Fruit fly (Drosophila melanogaster): Measurements from ENCODE around the gene Cpr72Ec.
A peak's percentile ranks its signal among the peaks of the same experiment; 100 is the strongest.

Gene Cpr72Ec

dm6 chr3L:16411566-16411965, 44.4 kb upstream of the Cpr72Ec start, which contains the start of gene fax (continued):
- TF ChIP-seq Asciz (GFP tag; optimal IDR thresholded peaks at IDR 0.05) (peak; percentile 17), Opbp (GFP tag; IDR thresholded peaks at IDR 0.05; ENCODE audit: partially characterized antibody) (peak; percentile 71), fd102C (GFP tag; optimal IDR thresholded peaks at IDR 0.05) (peak; percentile 25), MESR4 (GFP tag; optimal IDR thresholded peaks at IDR 0.05) (peak; percentile 74), Max (GFP tag; optimal IDR thresholded peaks at IDR 0.05) (no peak), Neu2 (GFP tag; optimal IDR thresholded peaks at IDR 0.05; ENCODE audit: borderline replicate concordance) (no peak), CG1233 (GFP tag; optimal IDR thresholded peaks at IDR 0.05) (peak; percentile 0), CG4820 (GFP tag; optimal IDR thresholded peaks at IDR 0.05) (no peak), Pdp1 (GFP tag; optimal IDR thresholded peaks at IDR 0.05) (peak in 1 of 2 experiments; percentile 35), corto (GFP tag; optimal IDR thresholded peaks at IDR 0.05) (no peak), Optix (GFP tag; IDR thresholded peaks at IDR 0.05) (no peak), Poxn (GFP tag; IDR thresholded peaks at IDR 0.05) (no peak), CG8290 (GFP tag; optimal IDR thresholded peaks at IDR 0.05) (peak; percentile 52), CG8290 (tag; optimal IDR thresholded peaks at IDR 0.05) (peak; percentile 71 to 78), onecut (GFP tag; IDR thresholded peaks at IDR 0.05) (peak; percentile 33; the same call in 1 of the 2 replicates), CG4854 (GFP tag; optimal IDR thresholded peaks at IDR 0.05) (peak; percentile 9), en (GFP tag; optimal IDR thresholded peaks at IDR 0.05) (no peak), Dll (GFP tag; IDR thresholded peaks at IDR 0.05; ENCODE audit: partially characterized antibody) (peak; percentile 23; the same call in 2 of the 4 replicates), crol (GFP tag; IDR thresholded peaks at IDR 0.05) (no peak), CG13894 (tag; optimal IDR thresholded peaks at IDR 0.05) (peak; percentile 19), CG32772 (GFP tag; IDR thresholded peaks at IDR 0.05) (no peak), CG3281 (GFP tag; optimal IDR thresholded peaks at IDR 0.05) (no peak), ap (GFP tag; IDR thresholded peaks at IDR 0.05) (no peak), ac (GFP tag; optimal IDR thresholded peaks at IDR 0.05) (peak; percentile 51), seq (GFP tag; IDR thresholded peaks at IDR 0.05) (peak; percentile 17; the same call in 1 of the 2 replicates), CG18262 (tag; optimal IDR thresholded peaks at IDR 0.05) (peak; percentile 4), CG14441 (GFP tag; IDR thresholded peaks at IDR 0.05) (no peak), eve (GFP tag; optimal IDR thresholded peaks at IDR 0.05) (no peak), chm (GFP tag; IDR thresholded peaks at IDR 0.05) (peak; percentile 78), Hey (tag; optimal IDR thresholded peaks at IDR 0.05) (no peak), CG7987 (GFP tag; optimal IDR thresholded peaks at IDR 0.05) (peak; percentile 69), Lhr (GFP tag; optimal IDR thresholded peaks at IDR 0.05) (peak; percentile 72), Rx (GFP tag; IDR thresholded peaks at IDR 0.05) (no peak), Scr (GFP tag; IDR thresholded peaks at IDR 0.05; ENCODE audit: partially characterized antibody) (no peak), Bteb2 (GFP tag; optimal IDR thresholded peaks at IDR 0.05) (no peak), Lim3 (GFP tag; IDR thresholded peaks at IDR 0.05) (no peak), pan (optimal IDR thresholded peaks at IDR 0.05) (no peak), pan (GFP tag; optimal IDR thresholded peaks at IDR 0.05 in 1 of 2, IDR thresholded peaks at IDR 0.05 in 1 of 2) (no peak), CG7271 (tag; optimal IDR thresholded peaks at IDR 0.05) (peak; percentile 43), CG11504 (tag; optimal IDR thresholded peaks at IDR 0.05) (no peak), kah (GFP tag; optimal IDR thresholded peaks at IDR 0.05) (peak; percentile 10), CG6683 (GFP tag; optimal IDR thresholded peaks at IDR 0.05) (no peak), CG9817 (tag; optimal IDR thresholded peaks at IDR 0.05) (no peak), stwl (tag; optimal IDR thresholded peaks at IDR 0.05) (peak; percentile 63), Med (GFP tag) (peak; percentile 92), CG10209 (GFP tag; optimal IDR thresholded peaks at IDR 0.05) (no peak), nmo (GFP tag; optimal IDR thresholded peaks at IDR 0.05) (peak; percentile 33), CG15269 (tag; optimal IDR thresholded peaks at IDR 0.05) (peak; percentile 18), CG6854 (GFP tag; optimal IDR thresholded peaks at IDR 0.05) (peak; percentile 60), Fer1 (GFP tag; optimal IDR thresholded peaks at IDR 0.05) (peak; percentile 44), CG18764 (GFP tag; optimal IDR thresholded peaks at IDR 0.05) (no peak)
